Fruit fly (Drosophila melanogaster) Kc167 (cell line): ENCODE data around the gene alien.

Source experiments
- Myc ChIP-seq: fragments of >200 bp; optimal IDR thresholded peaks from 2 replicates; lab custom pipeline; 2017; ENCODE audit warnings: missing external identifiers
- Sin3A ChIP-seq: fragments of >200 bp; optimal IDR thresholded peaks from 2 replicates; lab custom pipeline; 2018; ENCODE audit warnings: missing external identifiers
- h ChIP-seq: fragments of >200 bp; optimal IDR thresholded peaks from 3 replicates; lab custom pipeline; 2018; ENCODE audit warnings: missing external identifiers
- insv ChIP-seq: fragments of >200 bp; optimal IDR thresholded peaks from 3 replicates; lab custom pipeline; 2018; ENCODE audit warnings: missing external identifiers

dm6 chr2L:8974506-8974905, 22.7 kb downstream of the alien start:
- no peak for TF ChIP-seq Myc (lab: Kevin White, UChicago)
- TF ChIP-seq Sin3A (lab: Kevin White, UChicago), result no peak
- TF ChIP-seq h (lab: Kevin White, UChicago), result no peak
- no peak for TF ChIP-seq insv
